Worm (Caenorhabditis elegans): ENCODE results near the gene col-33.

The col-33 gene

ce11 chrIV:4298983-4299382 is 35.9 kb downstream of the col-33 start, which contains the start of gene F15E6.9:
F15E6.9 (minus strand) TSS chrIV:4299083.
- no peak for TF ChIP-seq unc-62 (GFP tag; optimal IDR thresholded peaks at IDR 0.05)

ce11 chrIV:4299994-4300393 is 36.9 kb downstream of the col-33 start:
- no peak for TF ChIP-seq unc-62 (GFP tag; optimal IDR thresholded peaks at IDR 0.05)

- TF ChIP-seq unc-62 (GFP tag; optimal IDR thresholded peaks at IDR 0.05) = no peak
These were observed 38.1 kb downstream of the col-33 start, which contains the start of gene lgc-22 for ce11 chrIV:4301202-4301601. lgc-22 (plus strand) TSS chrIV:4301306.

- TF ChIP-seq unc-62 (GFP tag; optimal IDR thresholded peaks at IDR 0.05) = no peak
These were observed 43.2 kb downstream of the col-33 start for ce11 chrIV:4306317-4306716.

- no peak for TF ChIP-seq unc-62 (GFP tag; optimal IDR thresholded peaks at IDR 0.05)
These were observed 44.3 kb downstream of the col-33 start, which contains the start of gene set-9 for ce11 chrIV:4307227-4307946. set-9 (plus strand) TSS chrIV:4307896.

Data from whole organism, dauer.